Fruit fly (Drosophila melanogaster) whole organism, embryonic: Measurements from ENCODE around the gene Hexim.

ENCODE experiments used
- Aef1 ChIP-seq: fragments of 200-800 bp; sonication (Bioruptor generic); IDR thresholded peaks from 3 replicates; pipeline ENCODE4 v1.3.6; 2022; ENCODE audit warnings: missing biosample characterization, missing genetic modification characterization
- CG10654 ChIP-seq: fragments of 200-800 bp; sonication (Bioruptor generic); optimal IDR thresholded peaks from 2 replicates; lab custom pipeline; 2016; ENCODE audit warnings: missing biosample characterization, missing genetic modification characterization
- CG11723 ChIP-seq: fragments of 200-800 bp; sonication (Bioruptor generic); optimal IDR thresholded peaks from 2 replicates; lab custom pipeline; 2017; ENCODE audit warnings: missing biosample characterization, mild to moderate bottlenecking, missing genetic modification characterization
- CG1529 ChIP-seq: fragments of 200-800 bp; sonication (Bioruptor generic); optimal IDR thresholded peaks from 3 replicates; lab custom pipeline; 2018; ENCODE audit warnings: missing biosample characterization, missing genetic modification characterization
- CG15479 ChIP-seq: fragments of 200-800 bp; sonication (Bioruptor generic); optimal IDR thresholded peaks from 3 replicates; lab custom pipeline; 2019; ENCODE audit warnings: missing biosample characterization, mild to moderate bottlenecking, missing genetic modification characterization, moderate library complexity
- CG15696 ChIP-seq: fragments of 200-800 bp; sonication (Bioruptor generic); optimal IDR thresholded peaks from 2 replicates; lab custom pipeline; 2019; ENCODE audit warnings: missing biosample characterization, mild to moderate bottlenecking, missing genetic modification characterization, moderate library complexity
- CG16815 ChIP-seq: fragments of 200-800 bp; sonication (Bioruptor generic); optimal IDR thresholded peaks from 3 replicates; lab custom pipeline; 2017; ENCODE audit warnings: missing biosample characterization, mild to moderate bottlenecking, missing genetic modification characterization
- CG18764 ChIP-seq: fragments of 200-800 bp; sonication (Bioruptor generic); optimal IDR thresholded peaks from 3 replicates; lab custom pipeline; 2016; ENCODE audit warnings: missing biosample characterization, missing genetic modification characterization
- CG2120 ChIP-seq: fragments of 200-800 bp; sonication (Bioruptor generic); optimal IDR thresholded peaks from 3 replicates; lab custom pipeline; 2016; ENCODE audit warnings: missing biosample characterization, missing genetic modification characterization
- CG2129 ChIP-seq: fragments of 200-800 bp; sonication (Bioruptor generic); IDR thresholded peaks from 2 replicates; pipeline ENCODE4 v1.3.6; 2022; ENCODE audit warnings: missing biosample characterization, missing genetic modification characterization; ENCODE audit not compliant: partially characterized antibody
- CG2875 ChIP-seq: fragments of 200-800 bp; sonication (Bioruptor generic); optimal IDR thresholded peaks from 2 replicates; lab custom pipeline; 2017; ENCODE audit warnings: missing biosample characterization, mild to moderate bottlenecking, missing genetic modification characterization, missing genetic modification reagents
- CG3065 ChIP-seq: fragments of 200-800 bp; sonication (Bioruptor generic); optimal IDR thresholded peaks from 2 replicates; lab custom pipeline; 2016; ENCODE audit warnings: missing biosample characterization, missing genetic modification characterization
- CG34224 ChIP-seq: fragments of 200-800 bp; sonication (Bioruptor generic); IDR thresholded peaks from 3 replicates; pipeline ENCODE4 v1.3.6; 2022; ENCODE audit warnings: missing biosample characterization, missing genetic modification characterization; ENCODE audit not compliant: partially characterized antibody
- CG3726 ChIP-seq: fragments of 200-800 bp; sonication (Bioruptor generic); IDR thresholded peaks from 3 replicates; pipeline ENCODE4, ENCODE4 v1.3.6; 2022; ENCODE audit warnings: missing biosample characterization, missing genetic modification characterization
- CG4328 ChIP-seq: fragments of 200-800 bp; sonication (Bioruptor generic); optimal IDR thresholded peaks from 3 replicates; lab custom pipeline; 2017; ENCODE audit warnings: missing biosample characterization, missing genetic modification reagents, missing genetic modification characterization
- CG5953 ChIP-seq: fragments of 200-800 bp; sonication (Bioruptor generic); IDR thresholded peaks from 2 replicates; pipeline ENCODE4 v1.3.6; 2022; ENCODE audit warnings: missing biosample characterization, missing genetic modification characterization
- CG7963 ChIP-seq: fragments of 200-800 bp; sonication (Bioruptor generic); IDR thresholded peaks from 3 replicates; pipeline ENCODE4 v1.3.6; 2022; ENCODE audit warnings: missing biosample characterization, missing genetic modification characterization; ENCODE audit not compliant: partially characterized antibody
- CG8290 ChIP-seq, 3 experiments: fragments of 200-800 bp; sonication (Bioruptor generic); optimal IDR thresholded peaks; 2 replicates each; lab custom pipeline; 2016 to 2019; ENCODE audit warnings: missing biosample characterization in 3 of 3, missing genetic modification characterization in 3 of 3, mild to moderate bottlenecking in 2 of 3, moderate library complexity in 1 of 3
- CG8359 ChIP-seq: fragments of 200-800 bp; sonication (Bioruptor generic); optimal IDR thresholded peaks from 2 replicates; lab custom pipeline; 2017; ENCODE audit warnings: missing biosample characterization, mild to moderate bottlenecking, missing genetic modification characterization, borderline replicate concordance
- D19B ChIP-seq: fragments of 200-800 bp; sonication (Bioruptor generic); optimal IDR thresholded peaks from 2 replicates; lab custom pipeline; 2017; ENCODE audit warnings: missing biosample characterization, mild to moderate bottlenecking, missing genetic modification characterization
- Dp ChIP-seq: fragments of 200-800 bp; sonication (Bioruptor generic); optimal IDR thresholded peaks from 2 replicates; lab custom pipeline; 2018; ENCODE audit warnings: missing biosample characterization, mild to moderate bottlenecking, missing genetic modification characterization, moderate library complexity
- E2f1 ChIP-seq: fragments of 200-800 bp; sonication (Bioruptor generic); IDR thresholded peaks from 2 replicates; pipeline ENCODE4 v1.3.6; 2022; ENCODE audit warnings: missing biosample characterization, missing genetic modification characterization
- Fer1 ChIP-seq: fragments of 200-800 bp; sonication (Bioruptor generic); optimal IDR thresholded peaks from 2 replicates; lab custom pipeline; 2017; ENCODE audit warnings: missing biosample characterization, mild to moderate bottlenecking, missing genetic modification characterization
- Gug ChIP-seq: fragments of 200-800 bp; sonication (Bioruptor generic); IDR thresholded peaks from 4 replicates; pipeline ENCODE4 v1.3.6; 2022; ENCODE audit warnings: missing biosample characterization, missing genetic modification characterization
- HLHmδ ChIP-seq: fragments of 200-800 bp; sonication (Bioruptor generic); optimal IDR thresholded peaks from 2 replicates; lab custom pipeline; 2018; ENCODE audit warnings: missing biosample characterization, mild to moderate bottlenecking, missing genetic modification characterization, moderate library complexity
- Hand ChIP-seq: fragments of 200-800 bp; sonication (Bioruptor generic); optimal IDR thresholded peaks from 2 replicates; lab custom pipeline; 2017; ENCODE audit warnings: mild to moderate bottlenecking, missing biosample characterization, missing genetic modification reagents, missing genetic modification characterization
- Mad ChIP-seq: fragments of 200-800 bp; sonication (Bioruptor generic); optimal IDR thresholded peaks from 2 replicates; lab custom pipeline; 2016; ENCODE audit warnings: missing biosample characterization, missing genetic modification characterization
- NC2β ChIP-seq: fragments of 200-800 bp; sonication (Bioruptor generic); optimal IDR thresholded peaks from 2 replicates; lab custom pipeline; 2016; ENCODE audit warnings: missing biosample characterization, missing genetic modification characterization
- Oaz ChIP-seq: fragments of 200-800 bp; sonication (Bioruptor generic); IDR thresholded peaks from 2 replicates; pipeline ENCODE4 v1.3.6; 2022; ENCODE audit warnings: missing biosample characterization, missing genetic modification characterization
- Optix ChIP-seq: fragments of 200-800 bp; sonication (Bioruptor generic); IDR thresholded peaks from 3 replicates; pipeline ENCODE4 v1.3.6; 2022; ENCODE audit warnings: missing biosample characterization, missing genetic modification characterization
- Rfx ChIP-seq: fragments of 200-800 bp; sonication (Bioruptor generic); IDR thresholded peaks from 2 replicates; pipeline ENCODE4 v1.3.6; 2022; ENCODE audit warnings: missing biosample characterization, missing genetic modification characterization
- YL-1 ChIP-seq: fragments of 200-800 bp; sonication (Bioruptor generic); optimal IDR thresholded peaks from 3 replicates; lab custom pipeline; 2017; ENCODE audit warnings: missing biosample characterization, mild to moderate bottlenecking, missing genetic modification characterization
- al ChIP-seq: fragments of 200-800 bp; sonication (Bioruptor generic); IDR thresholded peaks from 2 replicates; pipeline ENCODE4 v1.3.6; 2022; ENCODE audit warnings: missing biosample characterization, missing genetic modification characterization
- bcd ChIP-seq: fragments of 200-800 bp; sonication (Bioruptor generic); optimal IDR thresholded peaks from 2 replicates; lab custom pipeline; 2017; ENCODE audit warnings: missing biosample characterization, mild to moderate bottlenecking, missing genetic modification characterization
- cato ChIP-seq: fragments of 200-800 bp; sonication (Bioruptor generic); optimal IDR thresholded peaks from 2 replicates; lab custom pipeline; 2016; ENCODE audit warnings: missing biosample characterization, missing genetic modification characterization, borderline replicate concordance
- caup ChIP-seq: fragments of 200-800 bp; sonication (Bioruptor generic); optimal IDR thresholded peaks from 3 replicates; lab custom pipeline; 2017; ENCODE audit warnings: missing biosample characterization, mild to moderate bottlenecking, missing genetic modification characterization, moderate library complexity; ENCODE audit not compliant: severe bottlenecking
- crc ChIP-seq: fragments of 200-800 bp; sonication (Bioruptor generic); optimal IDR thresholded peaks from 2 replicates; lab custom pipeline; 2016; ENCODE audit warnings: missing biosample characterization, missing genetic modification characterization
- en ChIP-seq: fragments of 200-800 bp; sonication (Bioruptor generic); optimal IDR thresholded peaks from 2 replicates; lab custom pipeline; 2016; ENCODE audit warnings: missing biosample characterization, missing genetic modification characterization
- fd3F ChIP-seq: fragments of 200-800 bp; sonication (Bioruptor generic); optimal IDR thresholded peaks from 2 replicates; lab custom pipeline; 2018; ENCODE audit warnings: missing biosample characterization, mild to moderate bottlenecking, missing genetic modification characterization, moderate library complexity
- gcm2 ChIP-seq: fragments of 200-800 bp; sonication (Bioruptor generic); optimal IDR thresholded peaks from 2 replicates; lab custom pipeline; 2016; ENCODE audit warnings: missing biosample characterization, missing genetic modification characterization
- her ChIP-seq: fragments of 200-800 bp; sonication (Bioruptor generic); optimal IDR thresholded peaks from 2 replicates; lab custom pipeline; 2016; ENCODE audit warnings: missing biosample characterization, missing genetic modification characterization
- hth ChIP-seq: fragments of >200 bp; optimal IDR thresholded peaks from 2 replicates; lab custom pipeline; 2017; ENCODE audit warnings: inconsistent platforms
- kah ChIP-seq: fragments of 200-800 bp; sonication (Bioruptor generic); optimal IDR thresholded peaks from 2 replicates; lab custom pipeline; 2018; ENCODE audit warnings: missing biosample characterization, mild to moderate bottlenecking, missing genetic modification characterization
- lilli ChIP-seq: fragments of 200-800 bp; sonication (Bioruptor generic); optimal IDR thresholded peaks from 3 replicates; lab custom pipeline; 2016; ENCODE audit warnings: missing biosample characterization, missing genetic modification characterization
- nerfin-2 ChIP-seq: fragments of 200-800 bp; sonication (Bioruptor generic); IDR thresholded peaks from 2 replicates; pipeline ENCODE4 v1.3.6; 2022; ENCODE audit warnings: missing biosample characterization, missing genetic modification characterization; ENCODE audit not compliant: partially characterized antibody
- psq ChIP-seq: fragments of 200-800 bp; sonication (Bioruptor generic); optimal IDR thresholded peaks from 2 replicates; lab custom pipeline; 2017; ENCODE audit warnings: missing biosample characterization, missing genetic modification characterization
- sc ChIP-seq, 3 experiments: fragments of >200 bp in 2 of 3; fragments of 200-800 bp in 1 of 3; sonication (Bioruptor generic) in 1 of 3; optimal IDR thresholded peaks; 2 replicates in 2 of 3; 3 replicates in 1 of 3; lab custom pipeline; 2017; ENCODE audit warnings: mild to moderate bottlenecking in 1 of 3, missing biosample characterization in 1 of 3, missing genetic modification characterization in 1 of 3, missing genetic modification reagents in 1 of 3
- seq ChIP-seq: fragments of 200-800 bp; sonication (Bioruptor generic); IDR thresholded peaks from 2 replicates; pipeline ENCODE4 v1.3.6; 2022; ENCODE audit warnings: missing biosample characterization, missing genetic modification characterization
- z ChIP-seq: fragments of 200-800 bp; sonication (Bioruptor generic); IDR thresholded peaks from 3 replicates; pipeline ENCODE4 v1.3.6; 2022; ENCODE audit warnings: missing biosample characterization, missing genetic modification characterization
- zen ChIP-seq: fragments of 200-800 bp; sonication (Bioruptor generic); optimal IDR thresholded peaks from 3 replicates; lab custom pipeline; 2018; ENCODE audit warnings: missing biosample characterization, mild to moderate bottlenecking, missing genetic modification characterization, moderate library complexity

Hexim gene

DNA sequence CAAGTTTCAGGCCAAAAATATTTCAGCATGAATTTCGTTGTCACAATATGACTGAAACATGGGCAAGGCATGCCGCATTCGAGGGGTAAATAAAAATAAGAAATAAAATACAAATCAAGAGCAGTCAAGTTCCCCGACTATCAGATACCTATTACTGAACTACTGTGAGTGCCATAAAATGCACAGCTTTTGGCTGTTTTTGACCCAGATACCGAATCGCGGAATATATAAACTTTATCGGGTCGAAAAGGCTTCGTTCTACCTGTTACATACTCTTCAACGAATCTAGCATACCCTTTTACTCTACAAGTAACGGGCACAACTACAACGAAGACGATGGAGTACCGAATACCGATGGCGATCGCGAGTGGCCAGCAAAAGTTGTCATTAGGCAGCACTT, 47.6 kb downstream of the Hexim start (continued):
- peak; percentile 46 for TF ChIP-seq crc (GFP tag; lab: Kevin White, UChicago)
- peak; percentile 70 for TF ChIP-seq lilli
- TF ChIP-seq CG5953 (GFP tag; lab: Robert Waterston, UW): peak; percentile 73
- no peak for TF ChIP-seq YL-1 (GFP tag; lab: Kevin White, UChicago)
- TF ChIP-seq Rfx: peak; percentile 89
- no peak for TF ChIP-seq CG11723 (GFP tag; lab: Kevin White, UChicago)
- TF ChIP-seq CG18764 (GFP tag; lab: Kevin White, UChicago): no peak
- no peak for TF ChIP-seq kah (GFP tag; lab: Kevin White, UChicago)
- peak; percentile 52 for TF ChIP-seq her (GFP tag; lab: Kevin White, UChicago)
- no peak for TF ChIP-seq CG8290 (GFP tag; optimal IDR thresholded peaks at IDR 0.05; lab: Kevin White, UChicago)
- TF ChIP-seq CG8290 (tag; optimal IDR thresholded peaks at IDR 0.05; lab: Kevin White, UChicago): peak in 1 of 2 experiments; percentile 73
- TF ChIP-seq CG15479 (GFP tag; lab: Kevin White, UChicago): no peak
- TF ChIP-seq z (GFP tag; lab: Robert Waterston, UW): no peak
- peak; percentile 63 for TF ChIP-seq E2f1 (GFP tag; lab: Robert Waterston, UW)
- no peak for TF ChIP-seq NC2β (GFP tag; lab: Kevin White, UChicago)
- TF ChIP-seq CG2875: no peak
- no peak for TF ChIP-seq CG4328 (GFP tag; lab: Kevin White, UChicago)
- TF ChIP-seq Fer1 (GFP tag; lab: Kevin White, UChicago): peak; percentile 24
- peak; percentile 53 for TF ChIP-seq Oaz (GFP tag; lab: Robert Waterston, UW)
- TF ChIP-seq CG8359 (GFP tag; lab: Kevin White, UChicago): no peak
- TF ChIP-seq CG15696: no peak
- no peak for TF ChIP-seq gcm2 (GFP tag; lab: Kevin White, UChicago)
- no peak for TF ChIP-seq CG1529
- no peak for TF ChIP-seq Hand
- TF ChIP-seq sc (optimal IDR thresholded peaks at IDR 0.05; lab: Kevin White, UChicago): no peak
- no peak for TF ChIP-seq sc (GFP tag; optimal IDR thresholded peaks at IDR 0.05; lab: Kevin White, UChicago)
- TF ChIP-seq Mad (GFP tag; lab: Kevin White, UChicago): peak; percentile 5
- peak; percentile 67; the same call in 2 of the 4 replicates for TF ChIP-seq Gug (GFP tag; lab: Robert Waterston, UW)
- peak; percentile 33 for TF ChIP-seq en (GFP tag; lab: Kevin White, UChicago)
- peak; percentile 21 for TF ChIP-seq fd3F
- no peak for TF ChIP-seq CG2129
- TF ChIP-seq seq (GFP tag; lab: Robert Waterston, UW): peak; percentile 63
- TF ChIP-seq D19B (GFP tag; lab: Kevin White, UChicago): peak; percentile 84
- TF ChIP-seq CG2120 (GFP tag; lab: Kevin White, UChicago): peak; percentile 78
- no peak for TF ChIP-seq hth (lab: Kevin White, UChicago)
- TF ChIP-seq CG3726 (GFP tag; lab: Robert Waterston, UW): peak; percentile 53; the same call in 1 of the 3 replicates
- peak; percentile 45 for TF ChIP-seq caup
- TF ChIP-seq psq (GFP tag; lab: Kevin White, UChicago): no peak
- TF ChIP-seq nerfin-2 (GFP tag; lab: Robert Waterston, UW): peak; percentile 76
- no peak for TF ChIP-seq zen (tag; lab: Kevin White, UChicago)
- peak; percentile 71 for TF ChIP-seq Optix
- no peak for TF ChIP-seq Dp (GFP tag; lab: Kevin White, UChicago)
- TF ChIP-seq Aef1 (GFP tag; lab: Robert Waterston, UW): peak; percentile 72
- no peak for TF ChIP-seq cato (GFP tag; lab: Kevin White, UChicago)
- no peak for TF ChIP-seq CG10654 (GFP tag; lab: Kevin White, UChicago)
- TF ChIP-seq CG34224 (GFP tag; lab: Robert Waterston, UW): peak; percentile 73
- no peak for TF ChIP-seq CG3065 (GFP tag; lab: Kevin White, UChicago)
- TF ChIP-seq CG16815: no peak
- TF ChIP-seq CG7963 (GFP tag; lab: Robert Waterston, UW): peak; percentile 62
- no peak for TF ChIP-seq bcd (GFP tag; lab: Kevin White, UChicago)
- peak; percentile 74 for TF ChIP-seq al (GFP tag; lab: Robert Waterston, UW)
- TF ChIP-seq HLHmδ (GFP tag; lab: Kevin White, UChicago): no peak
